Fruit fly (Drosophila melanogaster) whole organism, embryonic: ENCODE measurements around the gene PAN3.

Experiments used
- Aef1 ChIP-seq: fragments of 200-800 bp; sonication (Bioruptor generic); IDR thresholded peaks from 3 replicates; pipeline ENCODE4 v1.3.6; 2022; ENCODE audit warnings: missing biosample characterization, missing genetic modification characterization
- Atf6 ChIP-seq: fragments of 200-800 bp; sonication (Bioruptor generic); IDR thresholded peaks from 2 replicates; pipeline ENCODE4 v1.3.6; 2022; ENCODE audit warnings: missing biosample characterization, missing genetic modification characterization
- Awh ChIP-seq: fragments of 200-800 bp; sonication (Bioruptor generic); IDR thresholded peaks from 2 replicates; pipeline ENCODE4, ENCODE4 v1.3.6; 2022; ENCODE audit warnings: missing biosample characterization, missing genetic modification characterization
- BEAF-32 ChIP-seq: fragments of 200-800 bp; sonication (Bioruptor generic); optimal IDR thresholded peaks from 3 replicates; lab custom pipeline; 2017; ENCODE audit warnings: missing biosample characterization, missing genetic modification characterization, mild to moderate bottlenecking, moderate library complexity, missing genetic modification reagents
- Blimp-1 ChIP-seq: fragments of 200-800 bp; sonication (Bioruptor generic); optimal IDR thresholded peaks from 3 replicates; lab custom pipeline; 2018; ENCODE audit warnings: missing biosample characterization, missing genetic modification characterization, mild to moderate bottlenecking, moderate library complexity, missing genetic modification reagents
- CG10147 ChIP-seq: fragments of 200-800 bp; sonication (Bioruptor generic); optimal IDR thresholded peaks from 2 replicates; lab custom pipeline; 2019; ENCODE audit warnings: missing biosample characterization, mild to moderate bottlenecking, missing genetic modification characterization, moderate library complexity
- CG10654 ChIP-seq: fragments of 200-800 bp; sonication (Bioruptor generic); optimal IDR thresholded peaks from 2 replicates; lab custom pipeline; 2016; ENCODE audit warnings: missing biosample characterization, missing genetic modification characterization
- CG11085 ChIP-seq: fragments of 200-800 bp; sonication (Bioruptor generic); IDR thresholded peaks from 2 replicates; pipeline ENCODE4 v1.3.6; 2022; ENCODE audit warnings: missing biosample characterization, missing genetic modification characterization
- CG12299 ChIP-seq: fragments of 200-800 bp; sonication (Bioruptor generic); optimal IDR thresholded peaks from 2 replicates; lab custom pipeline; 2018; ENCODE audit warnings: missing biosample characterization, mild to moderate bottlenecking, missing genetic modification characterization
- CG1233 ChIP-seq: fragments of 200-800 bp; sonication (Bioruptor generic); optimal IDR thresholded peaks from 4 replicates; lab custom pipeline; 2018; ENCODE audit warnings: missing biosample characterization, mild to moderate bottlenecking, missing genetic modification characterization
- CG16813 ChIP-seq: fragments of 200-800 bp; sonication (Bioruptor generic); IDR thresholded peaks from 3 replicates; pipeline ENCODE4 v1.3.6; 2022; ENCODE audit warnings: missing biosample characterization, missing genetic modification characterization; ENCODE audit not compliant: partially characterized antibody
- CG2202 ChIP-seq: fragments of 200-800 bp; sonication (Bioruptor generic); optimal IDR thresholded peaks from 2 replicates; lab custom pipeline; 2018; ENCODE audit warnings: missing biosample characterization, mild to moderate bottlenecking, missing genetic modification characterization
- CG2875 ChIP-seq: fragments of 200-800 bp; sonication (Bioruptor generic); optimal IDR thresholded peaks from 2 replicates; lab custom pipeline; 2017; ENCODE audit warnings: missing biosample characterization, mild to moderate bottlenecking, missing genetic modification characterization, missing genetic modification reagents
- CG30403 ChIP-seq: fragments of 200-800 bp; sonication (Bioruptor generic); optimal IDR thresholded peaks from 3 replicates; lab custom pipeline; 2016; ENCODE audit warnings: missing biosample characterization, missing genetic modification characterization
- CG32772 ChIP-seq: fragments of 200-800 bp; sonication (Bioruptor generic); IDR thresholded peaks from 2 replicates; pipeline ENCODE4 v1.3.6; 2022; ENCODE audit warnings: missing biosample characterization, missing genetic modification characterization
- CG34224 ChIP-seq: fragments of 200-800 bp; sonication (Bioruptor generic); IDR thresholded peaks from 3 replicates; pipeline ENCODE4 v1.3.6; 2022; ENCODE audit warnings: missing biosample characterization, missing genetic modification characterization; ENCODE audit not compliant: partially characterized antibody
- CG4404 ChIP-seq: fragments of 200-800 bp; sonication (Bioruptor generic); IDR thresholded peaks from 2 replicates; pipeline ENCODE4 v1.3.6; 2022; ENCODE audit warnings: missing biosample characterization, missing genetic modification characterization
- CG4730 ChIP-seq: fragments of 200-800 bp; sonication (Bioruptor generic); IDR thresholded peaks from 2 replicates; pipeline ENCODE4 v1.3.6; 2022; ENCODE audit warnings: missing biosample characterization, missing genetic modification characterization
- CG8388 ChIP-seq: fragments of 200-800 bp; sonication (Bioruptor generic); optimal IDR thresholded peaks from 2 replicates; lab custom pipeline; 2019; ENCODE audit warnings: missing biosample characterization, mild to moderate bottlenecking, missing genetic modification characterization, moderate library complexity
- CkIIα-i1 ChIP-seq: fragments of 200-800 bp; sonication (Bioruptor generic); IDR thresholded peaks from 2 replicates; pipeline ENCODE4 v1.3.6; 2022; ENCODE audit warnings: missing biosample characterization, missing genetic modification characterization
- CrebB ChIP-seq: fragments of 200-800 bp; sonication (Bioruptor generic); optimal IDR thresholded peaks from 3 replicates; lab custom pipeline; 2018; ENCODE audit warnings: missing biosample characterization, mild to moderate bottlenecking, missing genetic modification characterization
- Eip74EF ChIP-seq, 2 experiments: fragments of 200-800 bp in 1 of 2; fragments of >200 bp in 1 of 2; sonication (Bioruptor generic) in 1 of 2; optimal IDR thresholded peaks; 2 replicates each; lab custom pipeline; 2017 to 2019; ENCODE audit warnings: missing biosample characterization in 2 of 2, missing genetic modification characterization in 2 of 2, mild to moderate bottlenecking in 1 of 2, moderate library complexity in 1 of 2
- Fer1 ChIP-seq: fragments of 200-800 bp; sonication (Bioruptor generic); optimal IDR thresholded peaks from 2 replicates; lab custom pipeline; 2017; ENCODE audit warnings: missing biosample characterization, mild to moderate bottlenecking, missing genetic modification characterization
- H15 ChIP-seq: fragments of 200-800 bp; sonication (Bioruptor generic); IDR thresholded peaks from 3 replicates; pipeline ENCODE4 v1.3.6; 2022; ENCODE audit warnings: missing biosample characterization, missing genetic modification characterization
- HmgD ChIP-seq: fragments of 200-800 bp; sonication (Bioruptor generic); optimal IDR thresholded peaks from 3 replicates; lab custom pipeline; 2016; ENCODE audit warnings: missing biosample characterization, missing genetic modification characterization
- Hr78 ChIP-seq, 2 experiments: fragments of 200-800 bp in 1 of 2; fragments of >200 bp in 1 of 2; sonication (Bioruptor generic) in 1 of 2; optimal IDR thresholded peaks; 2 replicates each; lab custom pipeline; 2017 to 2019; ENCODE audit warnings: missing biosample characterization in 2 of 2, missing genetic modification characterization in 2 of 2, mild to moderate bottlenecking in 1 of 2, moderate library complexity in 1 of 2
- Med ChIP-seq: fragments of 200-800 bp; sonication (Bioruptor generic); peaks from one replicate; lab custom pipeline; 2016; ENCODE audit warnings: missing biosample characterization, missing genetic modification characterization, mild to moderate bottlenecking, inconsistent platforms, moderate library complexity
- NC2α ChIP-seq: fragments of 200-800 bp; sonication (Bioruptor generic); optimal IDR thresholded peaks from 2 replicates; lab custom pipeline; 2016; ENCODE audit warnings: missing biosample characterization, missing genetic modification characterization
- Pdp1 ChIP-seq, 2 experiments: fragments of 200-800 bp; sonication (Bioruptor generic); optimal IDR thresholded peaks; 3 replicates each; lab custom pipeline; 2016; ENCODE audit warnings: missing biosample characterization in 2 of 2, missing genetic modification characterization in 2 of 2, mild to moderate bottlenecking in 1 of 2, moderate library complexity in 1 of 2
- Trl ChIP-seq, 3 experiments: fragments of >200 bp in 2 of 3; fragments of 200-800 bp in 1 of 3; sonication (Bioruptor generic) in 1 of 3; optimal IDR thresholded peaks; 2 replicates in 1 of 3; 3 replicates in 2 of 3; lab custom pipeline; 2016 to 2017; ENCODE audit warnings: missing biosample characterization in 1 of 3, missing genetic modification characterization in 1 of 3
- bigmax ChIP-seq: fragments of 200-800 bp; sonication (Bioruptor generic); optimal IDR thresholded peaks from 2 replicates; lab custom pipeline; 2018; ENCODE audit warnings: missing biosample characterization, mild to moderate bottlenecking, missing genetic modification characterization
- caup ChIP-seq: fragments of 200-800 bp; sonication (Bioruptor generic); optimal IDR thresholded peaks from 3 replicates; lab custom pipeline; 2017; ENCODE audit warnings: missing biosample characterization, mild to moderate bottlenecking, missing genetic modification characterization, moderate library complexity; ENCODE audit not compliant: severe bottlenecking
- chif ChIP-seq, 2 experiments: fragments of 200-800 bp; sonication (Bioruptor generic); optimal IDR thresholded peaks; 3 replicates each; lab custom pipeline; 2016; ENCODE audit warnings: missing biosample characterization in 2 of 2, missing genetic modification characterization in 2 of 2
- dati ChIP-seq: fragments of 200-800 bp; sonication (Bioruptor generic); IDR thresholded peaks from 2 replicates; pipeline ENCODE4 v1.3.6; 2022; ENCODE audit warnings: missing biosample characterization, missing genetic modification characterization
- dm ChIP-seq: fragments of 200-800 bp; sonication (Bioruptor generic); optimal IDR thresholded peaks from 3 replicates; lab custom pipeline; 2016; ENCODE audit warnings: missing biosample characterization, missing genetic modification characterization
- grau ChIP-seq: fragments of 200-800 bp; optimal IDR thresholded peaks from 3 replicates; lab custom pipeline; 2019; ENCODE audit warnings: missing biosample characterization, mild to moderate bottlenecking, missing genetic modification characterization, moderate library complexity
- insv ChIP-seq, 2 experiments: fragments of 200-800 bp; sonication (Bioruptor generic); optimal IDR thresholded peaks; 3 replicates each; lab custom pipeline; 2016 to 2018; ENCODE audit warnings: missing biosample characterization in 2 of 2, missing genetic modification characterization in 2 of 2
- mam ChIP-seq: fragments of 200-800 bp; sonication (Bioruptor generic); optimal IDR thresholded peaks from 3 replicates; lab custom pipeline; 2016; ENCODE audit warnings: missing biosample characterization, missing genetic modification characterization
- oc ChIP-seq: fragments of 200-800 bp; sonication (Bioruptor generic); optimal IDR thresholded peaks from 2 replicates; lab custom pipeline; 2018; ENCODE audit warnings: missing biosample characterization, mild to moderate bottlenecking, missing genetic modification characterization, moderate library complexity
- odd ChIP-seq: fragments of 200-800 bp; sonication (Bioruptor generic); optimal IDR thresholded peaks from 2 replicates; lab custom pipeline; 2017; ENCODE audit warnings: missing biosample characterization, mild to moderate bottlenecking, missing genetic modification characterization
- sc ChIP-seq, 3 experiments: fragments of >200 bp in 2 of 3; fragments of 200-800 bp in 1 of 3; sonication (Bioruptor generic) in 1 of 3; optimal IDR thresholded peaks; 2 replicates in 2 of 3; 3 replicates in 1 of 3; lab custom pipeline; 2017; ENCODE audit warnings: mild to moderate bottlenecking in 1 of 3, missing biosample characterization in 1 of 3, missing genetic modification characterization in 1 of 3, missing genetic modification reagents in 1 of 3
- sd ChIP-seq: fragments of 200-800 bp; sonication (Bioruptor generic); optimal IDR thresholded peaks from 3 replicates; lab custom pipeline; 2018; ENCODE audit warnings: missing biosample characterization, mild to moderate bottlenecking, missing genetic modification characterization, moderate library complexity
- sens ChIP-seq: fragments of 200-800 bp; sonication (Bioruptor generic); peaks from one replicate; lab custom pipeline; 2016; ENCODE audit warnings: missing biosample characterization, missing genetic modification characterization
- stwl ChIP-seq: fragments of 200-800 bp; sonication (Bioruptor generic); optimal IDR thresholded peaks from 3 replicates; lab custom pipeline; 2018; ENCODE audit warnings: missing biosample characterization, mild to moderate bottlenecking, missing genetic modification characterization, moderate library complexity
- tin ChIP-seq: fragments of 200-800 bp; sonication (Bioruptor generic); optimal IDR thresholded peaks from 3 replicates; lab custom pipeline; 2016; ENCODE audit warnings: missing biosample characterization, missing genetic modification characterization
- vnd ChIP-seq: fragments of 200-800 bp; sonication (Bioruptor generic); IDR thresholded peaks from 3 replicates; pipeline ENCODE4 v1.3.6; 2022; ENCODE audit warnings: missing biosample characterization, missing genetic modification characterization; ENCODE audit not compliant: partially characterized antibody
- wor ChIP-seq: fragments of 200-800 bp; sonication (Bioruptor generic); IDR thresholded peaks from 2 replicates; pipeline ENCODE4 v1.3.6; 2022; ENCODE audit warnings: missing biosample characterization, missing genetic modification characterization
- zen ChIP-seq: fragments of 200-800 bp; sonication (Bioruptor generic); optimal IDR thresholded peaks from 3 replicates; lab custom pipeline; 2018; ENCODE audit warnings: missing biosample characterization, mild to moderate bottlenecking, missing genetic modification characterization, moderate library complexity
- zfh2 ChIP-seq: fragments of 200-800 bp; sonication (Bioruptor generic); optimal IDR thresholded peaks from 2 replicates; lab custom pipeline; 2016; ENCODE audit warnings: missing biosample characterization, missing genetic modification characterization

PAN3 gene

DNA sequence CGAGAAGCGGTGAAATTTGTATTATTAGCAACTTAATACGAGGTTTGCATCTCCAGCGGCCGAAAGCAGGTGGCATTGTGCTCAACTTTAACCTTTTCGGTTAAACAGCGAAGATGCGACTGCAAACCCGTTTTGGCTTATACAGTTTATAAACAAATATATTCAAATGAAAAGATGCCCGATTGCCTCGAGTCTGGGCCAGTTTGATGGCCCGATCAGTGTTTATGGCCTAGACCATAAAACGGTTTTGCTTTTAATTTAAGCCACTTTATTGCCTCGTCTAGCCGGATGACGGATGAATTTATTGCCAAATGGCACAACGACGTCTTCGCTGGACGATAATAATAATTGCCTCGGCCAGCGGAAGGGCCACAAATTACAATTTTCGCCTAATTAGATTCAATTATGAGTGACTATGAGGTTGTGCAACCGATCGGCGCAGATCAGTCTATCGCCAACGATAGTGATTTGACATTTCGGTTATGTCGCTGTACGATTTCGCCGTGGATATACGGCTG lies 31.6 kb downstream of the PAN3 start (continued):
- no peak for TF ChIP-seq chif (GFP tag; optimal IDR thresholded peaks at IDR 0.05; lab: Kevin White, UChicago)
- TF ChIP-seq Med = peak; percentile 27
- TF ChIP-seq CG11085 = no peak
- TF ChIP-seq CrebB = no peak
- TF ChIP-seq CG2875 (GFP tag; lab: Kevin White, UChicago) = no peak
- TF ChIP-seq insv (GFP tag; optimal IDR thresholded peaks at IDR 0.05; lab: Kevin White, UChicago) = no peak
- no peak for TF ChIP-seq Trl (optimal IDR thresholded peaks at IDR 0.05; lab: Kevin White, UChicago)
- no peak for TF ChIP-seq Trl (GFP tag; optimal IDR thresholded peaks at IDR 0.05; lab: Kevin White, UChicago)
- TF ChIP-seq mam (GFP tag; lab: Kevin White, UChicago) = no peak
- TF ChIP-seq BEAF-32 (GFP tag; lab: Kevin White, UChicago) = no peak
- TF ChIP-seq sd = peak; percentile 18
- TF ChIP-seq Atf6 (GFP tag; lab: Robert Waterston, UW) = no peak
- TF ChIP-seq CG1233 (GFP tag; lab: Kevin White, UChicago) = no peak
- no peak for TF ChIP-seq CG12299 (tag; lab: Kevin White, UChicago)
- TF ChIP-seq zen (tag; lab: Kevin White, UChicago) = no peak
- TF ChIP-seq CG30403 = no peak
- TF ChIP-seq CG32772 (GFP tag; lab: Robert Waterston, UW) = no peak
- no peak for TF ChIP-seq dati (GFP tag; lab: Robert Waterston, UW)
- TF ChIP-seq Fer1 = no peak
- peak; percentile 22; the same call in 1 of the 2 replicates for TF ChIP-seq Awh (GFP tag; lab: Robert Waterston, UW)
- TF ChIP-seq bigmax (GFP tag; lab: Kevin White, UChicago) = no peak
- TF ChIP-seq dm (GFP tag; lab: Kevin White, UChicago) = no peak
- TF ChIP-seq Blimp-1 (GFP tag; lab: Kevin White, UChicago) = no peak
- TF ChIP-seq CG4404 (GFP tag; lab: Robert Waterston, UW) = no peak
- TF ChIP-seq zfh2 (GFP tag; lab: Kevin White, UChicago) = no peak
- no peak for TF ChIP-seq sens
- TF ChIP-seq sc (optimal IDR thresholded peaks at IDR 0.05; lab: Kevin White, UChicago) = no peak
- no peak for TF ChIP-seq sc (GFP tag; optimal IDR thresholded peaks at IDR 0.05; lab: Kevin White, UChicago)
- TF ChIP-seq Aef1 (GFP tag; lab: Robert Waterston, UW) = no peak
- TF ChIP-seq H15 (GFP tag; lab: Robert Waterston, UW) = no peak
- TF ChIP-seq CG16813 (GFP tag; lab: Robert Waterston, UW) = no peak
- no peak for TF ChIP-seq caup (GFP tag; lab: Kevin White, UChicago)
- TF ChIP-seq CG4730 = no peak
- no peak for TF ChIP-seq CG10147 (GFP tag; lab: Kevin White, UChicago)
- no peak for TF ChIP-seq grau
- no peak for TF ChIP-seq Eip74EF (GFP tag; optimal IDR thresholded peaks at IDR 0.05; lab: Kevin White, UChicago)
- no peak for TF ChIP-seq CG2202 (tag; lab: Kevin White, UChicago)
- TF ChIP-seq oc (tag; lab: Kevin White, UChicago) = peak; percentile 35
- no peak for TF ChIP-seq HmgD (GFP tag; lab: Kevin White, UChicago)
- TF ChIP-seq odd = no peak
- TF ChIP-seq CkIIα-i1 = no peak
- TF ChIP-seq NC2α = no peak
- no peak for TF ChIP-seq CG34224 (GFP tag; lab: Robert Waterston, UW)
- no peak for TF ChIP-seq vnd
- peak in 1 of 2 experiments; percentile 89 for TF ChIP-seq Hr78 (GFP tag; optimal IDR thresholded peaks at IDR 0.05; lab: Kevin White, UChicago)
- no peak for TF ChIP-seq CG8388 (GFP tag; lab: Kevin White, UChicago)
- TF ChIP-seq Pdp1 (GFP tag; optimal IDR thresholded peaks at IDR 0.05; lab: Kevin White, UChicago) = peak in 1 of 2 experiments; percentile 57
- TF ChIP-seq stwl = no peak
- TF ChIP-seq CG10654 (GFP tag; lab: Kevin White, UChicago) = no peak
- TF ChIP-seq tin = no peak
- TF ChIP-seq wor (GFP tag; lab: Robert Waterston, UW) = no peak
